Worm (Caenorhabditis elegans): Measurements from ENCODE around the gene F37A8.5.

DNA sequence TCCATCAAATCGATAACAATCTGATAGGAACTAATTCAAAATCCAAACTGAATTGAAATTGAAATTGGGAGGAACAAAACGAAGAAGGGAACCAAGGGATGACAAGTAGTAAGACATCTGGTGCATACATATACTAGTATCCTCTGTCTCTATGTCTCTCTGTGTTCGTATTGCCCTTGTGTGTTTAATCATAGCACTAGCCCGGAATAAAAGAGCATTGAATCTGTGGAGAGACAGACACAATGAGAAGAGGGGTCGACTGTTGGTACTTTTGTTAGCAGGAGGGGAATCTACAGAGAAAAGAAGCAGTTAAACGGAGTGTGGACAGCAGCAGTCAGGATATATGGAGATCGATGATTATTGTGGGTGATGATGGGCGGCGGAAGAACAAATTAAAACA lies 40.7 kb upstream of the F37A8.5 start:
- TF ChIP-seq mdl-1 (tag; optimal IDR thresholded peaks at IDR 0.05), result no peak
- no peak for TF ChIP-seq egl-27 (tag; optimal IDR thresholded peaks at IDR 0.05)
- TF ChIP-seq fos-1 (tag; optimal IDR thresholded peaks at IDR 0.05), result no peak
- no peak for TF ChIP-seq ceh-82 (tag; optimal IDR thresholded peaks at IDR 0.05)
- no peak for TF ChIP-seq ztf-4 (tag; optimal IDR thresholded peaks at IDR 0.05)
- TF ChIP-seq nhr-11 (tag; optimal IDR thresholded peaks at IDR 0.05), result no peak
- no peak for TF ChIP-seq nhr-77 (tag; optimal IDR thresholded peaks at IDR 0.05)
- TF ChIP-seq unc-62 (GFP tag; optimal IDR thresholded peaks at IDR 0.05), result no peak
- TF ChIP-seq ztf-11 (tag; optimal IDR thresholded peaks at IDR 0.05), result no peak
